Worm (Caenorhabditis elegans): ENCODE data around the gene hlh-26.

The hlh-26 gene

DNA sequence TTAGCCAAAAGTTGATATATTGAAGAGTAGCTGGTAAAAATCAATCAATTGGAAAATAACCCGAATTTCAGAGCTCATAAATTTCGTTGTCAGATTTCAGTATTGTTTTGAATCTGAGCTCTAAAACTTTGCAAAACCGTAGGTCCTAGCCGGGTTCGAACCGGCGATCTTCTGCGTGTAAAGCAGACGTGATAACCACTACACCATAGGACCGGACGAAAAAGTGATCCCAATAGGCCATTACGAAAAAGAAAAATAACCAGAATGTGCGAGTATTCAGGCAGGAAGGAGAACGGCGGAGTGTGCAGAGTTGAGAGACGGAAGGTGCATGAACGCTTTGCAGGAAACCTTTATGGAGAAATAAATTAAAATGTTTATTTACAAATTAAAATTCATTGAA is 43.5 kb upstream of the hlh-26 start (continued):
- TF ChIP-seq lin-35 (GFP tag; optimal IDR thresholded peaks at IDR 0.05) (peak in 1 of 3 experiments; percentile 62), mcd-1 (GFP tag; IDR thresholded peaks at IDR 0.05) (0 out of 2 replicates have a peak, but pooled peaks have one; percentile 46), ztf-18 (tag; optimal IDR thresholded peaks at IDR 0.05) (peak; percentile 47), snpc-1.3 (tag; optimal IDR thresholded peaks at IDR 0.05; ENCODE audit: insufficient read depth) (peak; percentile 80), xnd-1 (tag; optimal IDR thresholded peaks at IDR 0.05) (no peak), attf-6 (GFP tag; IDR thresholded peaks at IDR 0.05) (peak; percentile 70), F52B5.7 (tag; optimal IDR thresholded peaks at IDR 0.05) (no peak), mes-4 (tag; optimal IDR thresholded peaks at IDR 0.05) (peak; percentile 56), hmg-1.2 (GFP tag; IDR thresholded peaks at IDR 0.05) (peak; percentile 71), snpc-3.4 (tag; optimal IDR thresholded peaks at IDR 0.05) (peak; percentile 22), T07F8.4 (tag; optimal IDR thresholded peaks at IDR 0.05) (peak; percentile 24), athp-1 (tag; optimal IDR thresholded peaks at IDR 0.05) (peak; percentile 50), nhr-90 (tag; optimal IDR thresholded peaks at IDR 0.05) (peak; percentile 66), repo-1 (tag; optimal IDR thresholded peaks at IDR 0.05) (peak; percentile 15), lsl-1 (GFP tag; optimal IDR thresholded peaks at IDR 0.05) (peak; percentile 8), nhr-27 (tag; optimal IDR thresholded peaks at IDR 0.05) (no peak), sptf-2 (GFP tag; optimal IDR thresholded peaks at IDR 0.05) (no peak), ceh-91 (GFP tag; IDR thresholded peaks at IDR 0.05) (no peak), lin-26 (GFP tag; IDR thresholded peaks at IDR 0.05) (peak; percentile 86), madf-8 (GFP tag; conservative IDR thresholded peaks at IDR 0.05) (no peak), him-1 (tag; optimal IDR thresholded peaks at IDR 0.05) (peak; percentile 80), mel-28 (tag; optimal IDR thresholded peaks at IDR 0.05; ENCODE audit: borderline replicate concordance) (no peak), pha-4 (tag; optimal IDR thresholded peaks at IDR 0.05) (no peak), unc-130 (GFP tag; optimal IDR thresholded peaks at IDR 0.05) (peak; percentile 18), aptf-3 (GFP tag; IDR thresholded peaks at IDR 0.05) (no peak), rpc-1 (optimal IDR thresholded peaks at IDR 0.05) (peak; percentile 80), rpc-1 (tag; optimal IDR thresholded peaks at IDR 0.05) (peak; percentile 88), zim-3 (tag; optimal IDR thresholded peaks at IDR 0.05) (peak; percentile 35), nfya-1 (tag; optimal IDR thresholded peaks at IDR 0.05; ENCODE audit: borderline replicate concordance, insufficient read depth) (no peak), attf-3 (GFP tag; conservative IDR thresholded peaks at IDR 0.05) (0 out of 2 replicates have a peak, but pooled peaks have one; percentile 13), F23B12.7 (tag; optimal IDR thresholded peaks at IDR 0.05; ENCODE audit: insufficient read depth) (peak; percentile 81), chd-7 (tag; optimal IDR thresholded peaks at IDR 0.05) (peak; percentile 56), nfyb-1 (GFP tag; IDR thresholded peaks at IDR 0.05) (peak; percentile 72; the same call in 1 of the 2 replicates)

DNA sequence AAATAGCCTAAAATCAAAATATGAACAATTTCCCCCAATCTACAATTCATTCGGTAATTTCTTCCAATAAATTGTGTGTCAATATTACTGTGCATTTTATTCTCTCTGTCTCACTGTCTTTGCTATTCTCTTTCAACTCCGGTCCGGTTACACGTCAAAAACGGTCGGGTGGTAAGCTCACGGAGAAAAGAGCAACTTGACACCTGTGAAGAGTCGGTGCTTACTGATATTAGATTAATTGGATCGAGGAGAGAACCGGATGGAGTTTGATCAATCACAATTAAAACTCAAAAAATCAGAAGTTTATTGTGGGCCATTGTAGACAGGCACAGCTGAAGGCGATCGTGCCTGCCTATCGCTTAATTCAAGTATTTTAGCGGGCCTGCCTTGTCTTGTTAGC is 41.4 kb upstream of the hlh-26 start:
- no peak for TF ChIP-seq F57A8.1 (GFP tag; optimal IDR thresholded peaks at IDR 0.05)
- TF ChIP-seq F23B12.7 (tag; optimal IDR thresholded peaks at IDR 0.05; ENCODE audit: insufficient read depth): no peak
- no peak for TF ChIP-seq D2030.7 (GFP tag; IDR thresholded peaks at IDR 0.05)
- peak; percentile 33 for TF ChIP-seq ama-1 (optimal IDR thresholded peaks at IDR 0.05)
- TF ChIP-seq ama-1 (GFP tag; optimal IDR thresholded peaks at IDR 0.05): no peak
- no peak for TF ChIP-seq T26A5.8 (tag; optimal IDR thresholded peaks at IDR 0.05)
- no peak for TF ChIP-seq B0035.1 (tag; optimal IDR thresholded peaks at IDR 0.05)
- TF ChIP-seq lin-54 (GFP tag; optimal IDR thresholded peaks at IDR 0.05): peak; percentile 6
- no peak for TF ChIP-seq egl-44 (GFP tag; IDR thresholded peaks at IDR 0.05)
- no peak for TF ChIP-seq madf-8 (GFP tag; conservative IDR thresholded peaks at IDR 0.05)
- TF ChIP-seq sdz-38 (tag; optimal IDR thresholded peaks at IDR 0.05): no peak
- no peak for TF ChIP-seq mes-4 (tag; optimal IDR thresholded peaks at IDR 0.05)
- peak; percentile 42 for TF ChIP-seq zim-3 (tag; optimal IDR thresholded peaks at IDR 0.05)
- TF ChIP-seq repo-1 (tag; optimal IDR thresholded peaks at IDR 0.05): peak; percentile 86
- no peak for TF ChIP-seq somi-1 (GFP tag; optimal IDR thresholded peaks at IDR 0.05)
- no peak for TF ChIP-seq athp-1 (tag; optimal IDR thresholded peaks at IDR 0.05)
- TF ChIP-seq ztf-6 (GFP tag; IDR thresholded peaks at IDR 0.05): no peak
- no peak for TF ChIP-seq snpc-3.4 (tag; optimal IDR thresholded peaks at IDR 0.05)
- no peak for TF ChIP-seq ccch-3 (GFP tag; optimal IDR thresholded peaks at IDR 0.05)
- no peak for TF ChIP-seq lir-1 (GFP tag; conservative IDR thresholded peaks at IDR 0.05)
- TF ChIP-seq hlh-26 (GFP tag; conservative IDR thresholded peaks at IDR 0.05): no peak
- TF ChIP-seq nfyb-1 (GFP tag; IDR thresholded peaks at IDR 0.05): peak; percentile 67; the same call in 1 of the 2 replicates
- TF ChIP-seq die-1 (tag; optimal IDR thresholded peaks at IDR 0.05): no peak
- TF ChIP-seq F39B2.1 (GFP tag; IDR thresholded peaks at IDR 0.05): no peak
